Fruit fly (Drosophila melanogaster) whole organism, embryonic: Measurements from ENCODE around the gene CG10512.

Source experiments
- CG10147 ChIP-seq: fragments of 200-800 bp; sonication (Bioruptor generic); optimal IDR thresholded peaks from 2 replicates; lab custom pipeline; 2019; ENCODE audit warnings: missing biosample characterization, mild to moderate bottlenecking, missing genetic modification characterization, moderate library complexity
- CG10267 ChIP-seq: fragments of 200-800 bp; sonication (Bioruptor generic); optimal IDR thresholded peaks from 2 replicates; lab custom pipeline; 2018; ENCODE audit warnings: missing biosample characterization, mild to moderate bottlenecking, missing genetic modification characterization, moderate library complexity
- CG10431 ChIP-seq: fragments of 200-800 bp; sonication (Bioruptor generic); optimal IDR thresholded peaks from 3 replicates; lab custom pipeline; 2018; ENCODE audit warnings: missing biosample characterization, mild to moderate bottlenecking, missing genetic modification characterization
- CG11085 ChIP-seq: fragments of 200-800 bp; sonication (Bioruptor generic); IDR thresholded peaks from 2 replicates; pipeline ENCODE4 v1.3.6; 2022; ENCODE audit warnings: missing biosample characterization, missing genetic modification characterization
- CG11504 ChIP-seq: fragments of 200-800 bp; sonication (Bioruptor generic); optimal IDR thresholded peaks from 3 replicates; lab custom pipeline; 2019; ENCODE audit warnings: missing biosample characterization, mild to moderate bottlenecking, missing genetic modification characterization, moderate library complexity
- CG14860 ChIP-seq: fragments of 200-800 bp; sonication (Bioruptor generic); IDR thresholded peaks from 3 replicates; pipeline ENCODE4 v1.3.6; 2022; ENCODE audit warnings: missing biosample characterization, missing genetic modification characterization; ENCODE audit not compliant: partially characterized antibody
- CG15011 ChIP-seq: fragments of 200-800 bp; sonication (Bioruptor generic); optimal IDR thresholded peaks from 3 replicates; lab custom pipeline; 2018; ENCODE audit warnings: missing biosample characterization, mild to moderate bottlenecking, missing genetic modification characterization
- CG17361 ChIP-seq: fragments of 200-800 bp; sonication (Bioruptor generic); IDR thresholded peaks from 3 replicates; pipeline ENCODE4 v1.3.6; 2022; ENCODE audit warnings: missing biosample characterization, missing genetic modification characterization
- CG18599 ChIP-seq: fragments of 200-800 bp; sonication (Bioruptor generic); optimal IDR thresholded peaks from 3 replicates; lab custom pipeline; 2017; ENCODE audit warnings: missing biosample characterization, missing genetic modification characterization, mild to moderate bottlenecking, moderate library complexity, missing genetic modification reagents
- CG2678 ChIP-seq: fragments of 200-800 bp; sonication (Bioruptor generic); optimal IDR thresholded peaks from 3 replicates; lab custom pipeline; 2019; ENCODE audit warnings: missing biosample characterization, mild to moderate bottlenecking, missing genetic modification characterization, moderate library complexity
- CG31224 ChIP-seq: fragments of 200-800 bp; sonication (Bioruptor generic); IDR thresholded peaks from 2 replicates; pipeline ENCODE4 v1.3.6; 2022; ENCODE audit warnings: missing biosample characterization, missing genetic modification characterization
- CG3726 ChIP-seq: fragments of 200-800 bp; sonication (Bioruptor generic); IDR thresholded peaks from 3 replicates; pipeline ENCODE4, ENCODE4 v1.3.6; 2022; ENCODE audit warnings: missing biosample characterization, missing genetic modification characterization
- CG4404 ChIP-seq: fragments of 200-800 bp; sonication (Bioruptor generic); IDR thresholded peaks from 2 replicates; pipeline ENCODE4 v1.3.6; 2022; ENCODE audit warnings: missing biosample characterization, missing genetic modification characterization
- CG4424 ChIP-seq: fragments of 200-800 bp; sonication (Bioruptor generic); optimal IDR thresholded peaks from 3 replicates; lab custom pipeline; 2016; ENCODE audit warnings: missing biosample characterization, missing genetic modification characterization
- CG5180 ChIP-seq: fragments of 200-800 bp; sonication (Bioruptor generic); optimal IDR thresholded peaks from 3 replicates; lab custom pipeline; 2017; ENCODE audit warnings: missing biosample characterization, missing genetic modification characterization, mild to moderate bottlenecking, moderate library complexity, missing genetic modification reagents
- CG6813 ChIP-seq: fragments of 200-800 bp; sonication (Bioruptor generic); optimal IDR thresholded peaks from 2 replicates; lab custom pipeline; 2017; ENCODE audit warnings: missing biosample characterization, missing genetic modification characterization, mild to moderate bottlenecking, moderate library complexity, missing genetic modification reagents
- CG7556 ChIP-seq: fragments of 200-800 bp; sonication (Bioruptor generic); optimal IDR thresholded peaks from 2 replicates; lab custom pipeline; 2017; ENCODE audit warnings: missing biosample characterization, mild to moderate bottlenecking, missing genetic modification characterization
- CG7786 ChIP-seq: fragments of 200-800 bp; sonication (Bioruptor generic); optimal IDR thresholded peaks from 2 replicates; lab custom pipeline; 2016; ENCODE audit warnings: missing biosample characterization, missing genetic modification characterization
- CG7839 ChIP-seq: fragments of 200-800 bp; sonication (Bioruptor generic); optimal IDR thresholded peaks from 3 replicates; lab custom pipeline; 2018; ENCODE audit warnings: missing biosample characterization, mild to moderate bottlenecking, missing genetic modification characterization, moderate library complexity
- CkIIα-i1 ChIP-seq: fragments of 200-800 bp; sonication (Bioruptor generic); IDR thresholded peaks from 2 replicates; pipeline ENCODE4 v1.3.6; 2022; ENCODE audit warnings: missing biosample characterization, missing genetic modification characterization
- Dfd ChIP-seq, 2 experiments: fragments of >200 bp; optimal IDR thresholded peaks; 2 replicates each; lab custom pipeline; 2017; ENCODE audit warnings: missing biosample characterization in 2 of 2, missing genetic modification characterization in 2 of 2
- Dp ChIP-seq: fragments of 200-800 bp; sonication (Bioruptor generic); optimal IDR thresholded peaks from 2 replicates; lab custom pipeline; 2018; ENCODE audit warnings: missing biosample characterization, mild to moderate bottlenecking, missing genetic modification characterization, moderate library complexity
- Dref ChIP-seq: fragments of 200-800 bp; sonication (Bioruptor generic); IDR thresholded peaks from 2 replicates; pipeline ENCODE4 v1.3.6; 2022; ENCODE audit warnings: missing biosample characterization, missing genetic modification characterization
- Eip74EF ChIP-seq, 2 experiments: fragments of 200-800 bp in 1 of 2; fragments of >200 bp in 1 of 2; sonication (Bioruptor generic) in 1 of 2; optimal IDR thresholded peaks; 2 replicates each; lab custom pipeline; 2017 to 2019; ENCODE audit warnings: missing biosample characterization in 2 of 2, missing genetic modification characterization in 2 of 2, mild to moderate bottlenecking in 1 of 2, moderate library complexity in 1 of 2
- HLH3B ChIP-seq: fragments of 200-800 bp; sonication (Bioruptor generic); IDR thresholded peaks from 2 replicates; pipeline ENCODE4 v1.3.6; 2022; ENCODE audit warnings: missing biosample characterization, missing genetic modification characterization
- Hmr ChIP-seq: fragments of 200-800 bp; sonication (Bioruptor generic); optimal IDR thresholded peaks from 3 replicates; lab custom pipeline; 2017; ENCODE audit warnings: mild to moderate bottlenecking, missing biosample characterization, missing genetic modification reagents, missing genetic modification characterization
- Hr3 ChIP-seq: fragments of 200-800 bp; sonication (Bioruptor generic); optimal IDR thresholded peaks from 3 replicates; lab custom pipeline; 2016; ENCODE audit warnings: missing biosample characterization, missing genetic modification characterization
- Lpt ChIP-seq: fragments of >200 bp; optimal IDR thresholded peaks from 2 replicates; lab custom pipeline; 2018; ENCODE audit warnings: missing biosample characterization, missing genetic modification characterization
- NK7.1 ChIP-seq: fragments of 200-800 bp; sonication (Bioruptor generic); optimal IDR thresholded peaks from 3 replicates; lab custom pipeline; 2016; ENCODE audit warnings: missing biosample characterization, missing genetic modification characterization
- Xbp1 ChIP-seq: fragments of 200-800 bp; sonication (Bioruptor generic); optimal IDR thresholded peaks from 3 replicates; lab custom pipeline; 2016; ENCODE audit warnings: missing biosample characterization, mild to moderate bottlenecking, missing genetic modification characterization
- ap ChIP-seq: fragments of 200-800 bp; sonication (Bioruptor generic); IDR thresholded peaks from 2 replicates; pipeline ENCODE4 v1.3.6; 2022; ENCODE audit warnings: missing biosample characterization, missing genetic modification characterization
- cas ChIP-seq: fragments of 200-800 bp; sonication (Bioruptor generic); IDR thresholded peaks from 2 replicates; pipeline ENCODE4 v1.3.6; 2022; ENCODE audit warnings: missing biosample characterization, missing genetic modification characterization
- cato ChIP-seq: fragments of 200-800 bp; sonication (Bioruptor generic); optimal IDR thresholded peaks from 2 replicates; lab custom pipeline; 2016; ENCODE audit warnings: missing biosample characterization, missing genetic modification characterization, borderline replicate concordance
- cg ChIP-seq: fragments of 200-800 bp; sonication (Bioruptor generic); optimal IDR thresholded peaks from 3 replicates; lab custom pipeline; 2019; ENCODE audit warnings: missing biosample characterization, mild to moderate bottlenecking, missing genetic modification characterization, moderate library complexity
- ci ChIP-seq: fragments of 200-800 bp; sonication (Bioruptor generic); IDR thresholded peaks from 3 replicates; pipeline ENCODE4 v1.3.6; 2022; ENCODE audit warnings: missing biosample characterization, missing genetic modification characterization
- crc ChIP-seq: fragments of 200-800 bp; sonication (Bioruptor generic); optimal IDR thresholded peaks from 2 replicates; lab custom pipeline; 2016; ENCODE audit warnings: missing biosample characterization, missing genetic modification characterization
- ems ChIP-seq: fragments of 200-800 bp; sonication (Bioruptor generic); optimal IDR thresholded peaks from 3 replicates; lab custom pipeline; 2016; ENCODE audit warnings: missing biosample characterization, missing genetic modification characterization
- exex ChIP-seq: fragments of 200-800 bp; sonication (Bioruptor generic); optimal IDR thresholded peaks from 4 replicates; lab custom pipeline; 2018; ENCODE audit warnings: missing biosample characterization, mild to moderate bottlenecking, missing genetic modification characterization, moderate library complexity
- h ChIP-seq: fragments of >200 bp; optimal IDR thresholded peaks from 2 replicates; lab custom pipeline; 2017
- klu ChIP-seq: fragments of 200-800 bp; sonication (Bioruptor generic); IDR thresholded peaks from 2 replicates; pipeline ENCODE4 v1.3.6; 2022; ENCODE audit warnings: missing biosample characterization, missing genetic modification characterization
- lmd ChIP-seq: fragments of 200-800 bp; sonication (Bioruptor generic); IDR thresholded peaks from 2 replicates; pipeline ENCODE4 v1.3.6; 2022; ENCODE audit warnings: missing biosample characterization, missing genetic modification characterization
- onecut ChIP-seq: fragments of 200-800 bp; sonication (Bioruptor generic); IDR thresholded peaks from 2 replicates; pipeline ENCODE4 v1.3.6; 2022; ENCODE audit warnings: missing biosample characterization, missing genetic modification characterization
- peb ChIP-seq: fragments of 200-800 bp; sonication (Bioruptor generic); IDR thresholded peaks from 2 replicates; pipeline ENCODE4 v1.3.6; 2022; ENCODE audit warnings: missing biosample characterization, missing genetic modification characterization
- pfk ChIP-seq: fragments of 200-800 bp; sonication (Bioruptor generic); optimal IDR thresholded peaks from 2 replicates; lab custom pipeline; 2018; ENCODE audit warnings: missing biosample characterization, mild to moderate bottlenecking, missing genetic modification characterization, moderate library complexity
- ro ChIP-seq: fragments of 200-800 bp; sonication (Bioruptor generic); IDR thresholded peaks from 2 replicates; pipeline ENCODE4 v1.3.6; 2022; ENCODE audit warnings: missing biosample characterization, missing genetic modification characterization
- so ChIP-seq: fragments of 200-800 bp; sonication (Bioruptor generic); IDR thresholded peaks from 3 replicates; pipeline ENCODE4 v1.3.6; 2022; ENCODE audit warnings: missing biosample characterization, missing genetic modification characterization
- sr ChIP-seq: fragments of 200-800 bp; sonication (Bioruptor generic); IDR thresholded peaks from 3 replicates; pipeline ENCODE4 v1.3.6; 2022; ENCODE audit warnings: missing biosample characterization, missing genetic modification characterization
- tna ChIP-seq: fragments of 200-800 bp; sonication (Bioruptor generic); IDR thresholded peaks from 2 replicates; pipeline ENCODE4 v1.3.6; 2022; ENCODE audit warnings: missing biosample characterization, missing genetic modification characterization; ENCODE audit not compliant: partially characterized antibody
- ttk ChIP-seq: fragments of 200-800 bp; sonication (Bioruptor generic); IDR thresholded peaks from 2 replicates; pipeline ENCODE4 v2.1.2; 2022; ENCODE audit warnings: missing biosample characterization, missing genetic modification characterization
- yki ChIP-seq: fragments of >200 bp; optimal IDR thresholded peaks from 3 replicates; lab custom pipeline; 2018
- zfh2 ChIP-seq: fragments of 200-800 bp; sonication (Bioruptor generic); optimal IDR thresholded peaks from 2 replicates; lab custom pipeline; 2016; ENCODE audit warnings: missing biosample characterization, missing genetic modification characterization

Gene CG10512

dm6 chr3L:21171905-21172304, 30.8 kb upstream of the CG10512 start, which contains the start of gene Ac78C (continued):
- TF ChIP-seq peb (GFP tag; lab: Robert Waterston, UW) = peak; percentile 54
- peak; percentile 91 for TF ChIP-seq CG6813
- peak; percentile 64 for TF ChIP-seq ap
- no peak for TF ChIP-seq yki (lab: Kevin White, UChicago)
- no peak for TF ChIP-seq Dfd (GFP tag; optimal IDR thresholded peaks at IDR 0.05; lab: Kevin White, UChicago)
- peak; percentile 82; the same call in 2 of the 3 replicates for TF ChIP-seq so
- no peak for TF ChIP-seq CG10267
- TF ChIP-seq Dref = peak; percentile 32
- peak; percentile 85 for TF ChIP-seq ems (GFP tag; lab: Kevin White, UChicago)
- TF ChIP-seq Hr3 = peak; percentile 59
- peak; percentile 72 for TF ChIP-seq exex (tag; lab: Kevin White, UChicago)
- peak; percentile 93 for TF ChIP-seq CG5180 (GFP tag; lab: Kevin White, UChicago)
- TF ChIP-seq CkIIα-i1 (GFP tag; lab: Robert Waterston, UW) = peak; percentile 35; the same call in 1 of the 2 replicates
- TF ChIP-seq CG4424 (GFP tag; lab: Kevin White, UChicago) = peak; percentile 66
- TF ChIP-seq CG18599 = peak; percentile 96
- TF ChIP-seq CG4404 = peak; percentile 67; the same call in 1 of the 2 replicates
- TF ChIP-seq CG31224 (GFP tag; lab: Robert Waterston, UW) = peak; percentile 65
- TF ChIP-seq sr (GFP tag; lab: Robert Waterston, UW) = peak; percentile 32; the same call in 1 of the 3 replicates
- TF ChIP-seq CG7786 (GFP tag; lab: Kevin White, UChicago) = peak; percentile 89
- peak; percentile 91 for TF ChIP-seq CG2678
- TF ChIP-seq zfh2 (GFP tag; lab: Kevin White, UChicago) = peak; percentile 93
- TF ChIP-seq pfk (GFP tag; lab: Kevin White, UChicago) = peak; percentile 65
- TF ChIP-seq ro (GFP tag; lab: Robert Waterston, UW) = peak; percentile 43
- TF ChIP-seq cg = no peak
- TF ChIP-seq Eip74EF (GFP tag; optimal IDR thresholded peaks at IDR 0.05; lab: Kevin White, UChicago) = peak in 1 of 2 experiments; percentile 52
- TF ChIP-seq Xbp1 (GFP tag; lab: Kevin White, UChicago) = peak; percentile 91
- peak; percentile 6 for TF ChIP-seq Dp (GFP tag; lab: Kevin White, UChicago)
- TF ChIP-seq crc = peak; percentile 88
- TF ChIP-seq onecut (GFP tag; lab: Robert Waterston, UW) = peak; percentile 71
- TF ChIP-seq CG10431 (GFP tag; lab: Kevin White, UChicago) = no peak
- TF ChIP-seq cas (GFP tag; lab: Robert Waterston, UW) = peak; percentile 70
- peak; percentile 91 for TF ChIP-seq Hmr
- peak; percentile 90 for TF ChIP-seq CG7839
- peak; percentile 64 for TF ChIP-seq tna
- 0 out of 3 replicates have a peak, but pooled peaks have one; percentile 60 for TF ChIP-seq CG3726 (GFP tag; lab: Robert Waterston, UW)
- no peak for TF ChIP-seq h (lab: Kevin White, UChicago)
- peak; percentile 66 for TF ChIP-seq klu (GFP tag; lab: Robert Waterston, UW)
- peak; percentile 90 for TF ChIP-seq HLH3B
- peak; percentile 82 for TF ChIP-seq CG11504 (tag; lab: Kevin White, UChicago)
- TF ChIP-seq CG7556 (GFP tag; lab: Kevin White, UChicago) = peak; percentile 27
- TF ChIP-seq CG11085 (GFP tag; lab: Robert Waterston, UW) = peak; percentile 82
- peak; percentile 42 for TF ChIP-seq cato (GFP tag; lab: Kevin White, UChicago)
- peak; percentile 57; the same call in 1 of the 3 replicates for TF ChIP-seq CG17361 (GFP tag; lab: Robert Waterston, UW)
- no peak for TF ChIP-seq Lpt (GFP tag; lab: Kevin White, UChicago)
- TF ChIP-seq lmd = peak; percentile 91
- TF ChIP-seq ttk = peak; percentile 75
- TF ChIP-seq NK7.1 (GFP tag; lab: Kevin White, UChicago) = peak; percentile 83
- TF ChIP-seq CG15011 = peak; percentile 70
- no peak for TF ChIP-seq CG14860 (GFP tag; lab: Robert Waterston, UW)
- TF ChIP-seq ci = peak; percentile 87
- TF ChIP-seq CG10147 (GFP tag; lab: Kevin White, UChicago) = peak; percentile 90
